Fruit fly (Drosophila melanogaster) whole organism, embryonic: ENCODE results near the gene CG15742.
A peak's percentile ranks its signal among the peaks of the same experiment; 100 is the strongest.

Source experiments
- Abd-B ChIP-seq: fragments of 200-800 bp; sonication (Bioruptor generic); optimal IDR thresholded peaks from 2 replicates; lab custom pipeline; 2018; ENCODE audit warnings: missing biosample characterization, mild to moderate bottlenecking, missing genetic modification characterization, moderate library complexity
- CG10147 ChIP-seq: fragments of 200-800 bp; sonication (Bioruptor generic); optimal IDR thresholded peaks from 2 replicates; lab custom pipeline; 2019; ENCODE audit warnings: missing biosample characterization, mild to moderate bottlenecking, missing genetic modification characterization, moderate library complexity
- CG10431 ChIP-seq: fragments of 200-800 bp; sonication (Bioruptor generic); optimal IDR thresholded peaks from 3 replicates; lab custom pipeline; 2018; ENCODE audit warnings: missing biosample characterization, mild to moderate bottlenecking, missing genetic modification characterization
- CG10959 ChIP-seq: fragments of 200-800 bp; sonication (Bioruptor generic); IDR thresholded peaks from 2 replicates; pipeline ENCODE4 v1.3.6; 2022; ENCODE audit warnings: missing biosample characterization, missing genetic modification characterization
- CG11695 ChIP-seq: fragments of 200-800 bp; sonication (Bioruptor generic); IDR thresholded peaks from 3 replicates; pipeline ENCODE4 v1.3.6; 2022; ENCODE audit warnings: missing biosample characterization, missing genetic modification characterization
- CG12219 ChIP-seq: fragments of 200-800 bp; sonication (Bioruptor generic); optimal IDR thresholded peaks from 3 replicates; lab custom pipeline; 2018; ENCODE audit warnings: missing biosample characterization, mild to moderate bottlenecking, missing genetic modification characterization
- CG12236 ChIP-seq: fragments of 200-800 bp; sonication (Bioruptor generic); optimal IDR thresholded peaks from 2 replicates; lab custom pipeline; 2016; ENCODE audit warnings: missing biosample characterization, missing genetic modification characterization
- CG14667 ChIP-seq: fragments of 200-800 bp; sonication (Bioruptor generic); IDR thresholded peaks from 2 replicates; pipeline ENCODE4 v1.3.6; 2022; ENCODE audit warnings: missing biosample characterization, missing genetic modification characterization
- CG1602 ChIP-seq: fragments of 200-800 bp; sonication (Bioruptor generic); optimal IDR thresholded peaks from 3 replicates; lab custom pipeline; 2016; ENCODE audit warnings: missing biosample characterization, missing genetic modification characterization
- CG1603 ChIP-seq: fragments of 200-800 bp; sonication (Bioruptor generic); optimal IDR thresholded peaks from 2 replicates; lab custom pipeline; 2019; ENCODE audit warnings: missing biosample characterization, mild to moderate bottlenecking, missing genetic modification characterization, moderate library complexity
- CG17568 ChIP-seq: fragments of 200-800 bp; sonication (Bioruptor generic); optimal IDR thresholded peaks from 2 replicates; lab custom pipeline; 2018; ENCODE audit warnings: missing biosample characterization, mild to moderate bottlenecking, missing genetic modification characterization, moderate library complexity
- CG17912 ChIP-seq: fragments of 200-800 bp; sonication (Bioruptor generic); optimal IDR thresholded peaks from 2 replicates; lab custom pipeline; 2018; ENCODE audit warnings: missing biosample characterization, mild to moderate bottlenecking, missing genetic modification characterization
- CG18262 ChIP-seq: fragments of 200-800 bp; optimal IDR thresholded peaks from 3 replicates; lab custom pipeline; 2019; ENCODE audit warnings: missing biosample characterization, mild to moderate bottlenecking, missing genetic modification characterization, moderate library complexity
- CG18476 ChIP-seq: fragments of 200-800 bp; sonication (Bioruptor generic); optimal IDR thresholded peaks from 2 replicates; lab custom pipeline; 2016; ENCODE audit warnings: missing biosample characterization, mild to moderate bottlenecking, missing genetic modification characterization
- CG2712 ChIP-seq: fragments of 200-800 bp; optimal IDR thresholded peaks from 3 replicates; lab custom pipeline; 2019; ENCODE audit warnings: missing biosample characterization, mild to moderate bottlenecking, missing genetic modification characterization, moderate library complexity
- CG30431 ChIP-seq: fragments of 200-800 bp; sonication (Bioruptor generic); optimal IDR thresholded peaks from 2 replicates; lab custom pipeline; 2017; ENCODE audit warnings: missing biosample characterization, missing genetic modification characterization
- CG32772 ChIP-seq: fragments of 200-800 bp; sonication (Bioruptor generic); IDR thresholded peaks from 2 replicates; pipeline ENCODE4 v1.3.6; 2022; ENCODE audit warnings: missing biosample characterization, missing genetic modification characterization
- CG3407 ChIP-seq: fragments of 200-800 bp; sonication (Bioruptor generic); optimal IDR thresholded peaks from 2 replicates; lab custom pipeline; 2018; ENCODE audit warnings: missing biosample characterization, mild to moderate bottlenecking, missing genetic modification characterization
- CG3726 ChIP-seq: fragments of 200-800 bp; sonication (Bioruptor generic); IDR thresholded peaks from 3 replicates; pipeline ENCODE4, ENCODE4 v1.3.6; 2022; ENCODE audit warnings: missing biosample characterization, missing genetic modification characterization
- CG9215 ChIP-seq: fragments of 200-800 bp; sonication (Bioruptor generic); IDR thresholded peaks from 2 replicates; pipeline ENCODE4 v1.3.6; 2022; ENCODE audit warnings: missing biosample characterization, missing genetic modification characterization
- D19A ChIP-seq: fragments of 200-800 bp; optimal IDR thresholded peaks from 3 replicates; lab custom pipeline; 2019; ENCODE audit warnings: missing biosample characterization, mild to moderate bottlenecking, missing genetic modification characterization, moderate library complexity
- Dad ChIP-seq: fragments of 200-800 bp; sonication (Bioruptor generic); optimal IDR thresholded peaks from 3 replicates; lab custom pipeline; 2016; ENCODE audit warnings: missing biosample characterization, missing genetic modification characterization
- Dfd ChIP-seq, 2 experiments: fragments of >200 bp; optimal IDR thresholded peaks; 2 replicates each; lab custom pipeline; 2017; ENCODE audit warnings: missing biosample characterization in 2 of 2, missing genetic modification characterization in 2 of 2
- Dref ChIP-seq: fragments of 200-800 bp; sonication (Bioruptor generic); IDR thresholded peaks from 2 replicates; pipeline ENCODE4 v1.3.6; 2022; ENCODE audit warnings: missing biosample characterization, missing genetic modification characterization
- Drgx ChIP-seq: fragments of 200-800 bp; sonication (Bioruptor generic); IDR thresholded peaks from 2 replicates; pipeline ENCODE4 v1.3.6; 2022; ENCODE audit warnings: missing biosample characterization, missing genetic modification characterization
- E2f2 ChIP-seq: fragments of 200-800 bp; sonication (Bioruptor generic); IDR thresholded peaks from 2 replicates; pipeline ENCODE4 v1.3.6; 2022; ENCODE audit warnings: missing biosample characterization, missing genetic modification characterization
- Fer2 ChIP-seq: fragments of 200-800 bp; sonication (Bioruptor generic); optimal IDR thresholded peaks from 2 replicates; lab custom pipeline; 2018; ENCODE audit warnings: missing biosample characterization, mild to moderate bottlenecking, missing genetic modification characterization, moderate library complexity
- Hand ChIP-seq: fragments of 200-800 bp; sonication (Bioruptor generic); optimal IDR thresholded peaks from 2 replicates; lab custom pipeline; 2017; ENCODE audit warnings: mild to moderate bottlenecking, missing biosample characterization, missing genetic modification reagents, missing genetic modification characterization
- Meics ChIP-seq: fragments of 200-800 bp; sonication (Bioruptor generic); optimal IDR thresholded peaks from 2 replicates; lab custom pipeline; 2017; ENCODE audit warnings: missing biosample characterization, mild to moderate bottlenecking, missing genetic modification characterization
- NC2α ChIP-seq: fragments of 200-800 bp; sonication (Bioruptor generic); optimal IDR thresholded peaks from 2 replicates; lab custom pipeline; 2016; ENCODE audit warnings: missing biosample characterization, missing genetic modification characterization
- PHDP ChIP-seq: fragments of 200-800 bp; sonication (Bioruptor generic); optimal IDR thresholded peaks from 3 replicates; lab custom pipeline; 2018; ENCODE audit warnings: missing biosample characterization, mild to moderate bottlenecking, missing genetic modification characterization, moderate library complexity
- Pdp1 ChIP-seq, 2 experiments: fragments of 200-800 bp; sonication (Bioruptor generic); optimal IDR thresholded peaks; 3 replicates each; lab custom pipeline; 2016; ENCODE audit warnings: missing biosample characterization in 2 of 2, missing genetic modification characterization in 2 of 2, mild to moderate bottlenecking in 1 of 2, moderate library complexity in 1 of 2
- Sox100B ChIP-seq: fragments of 200-800 bp; sonication (Bioruptor generic); optimal IDR thresholded peaks from 3 replicates; lab custom pipeline; 2018; ENCODE audit warnings: missing biosample characterization, mild to moderate bottlenecking, missing genetic modification characterization
- cad ChIP-seq: fragments of >200 bp; optimal IDR thresholded peaks from 2 replicates; lab custom pipeline; 2017; ENCODE audit warnings: missing biosample characterization, missing genetic modification characterization
- da ChIP-seq: fragments of 200-800 bp; sonication (Bioruptor generic); optimal IDR thresholded peaks from 2 replicates; lab custom pipeline; 2016; ENCODE audit warnings: missing biosample characterization, missing genetic modification characterization
- fd64A ChIP-seq: fragments of 200-800 bp; sonication (Bioruptor generic); optimal IDR thresholded peaks from 3 replicates; lab custom pipeline; 2018; ENCODE audit warnings: missing biosample characterization, mild to moderate bottlenecking, missing genetic modification characterization
- gce ChIP-seq: fragments of 200-800 bp; sonication (Bioruptor generic); IDR thresholded peaks from 3 replicates; pipeline ENCODE4 v1.3.6; 2022; ENCODE audit warnings: missing biosample characterization, missing genetic modification characterization
- ham ChIP-seq: fragments of 200-800 bp; sonication (Bioruptor generic); IDR thresholded peaks from 2 replicates; pipeline ENCODE4 v1.3.6; 2022; ENCODE audit warnings: missing biosample characterization, missing genetic modification characterization
- her ChIP-seq: fragments of 200-800 bp; sonication (Bioruptor generic); optimal IDR thresholded peaks from 2 replicates; lab custom pipeline; 2016; ENCODE audit warnings: missing biosample characterization, missing genetic modification characterization
- mirr ChIP-seq: fragments of 200-800 bp; sonication (Bioruptor generic); optimal IDR thresholded peaks from 3 replicates; lab custom pipeline; 2018; ENCODE audit warnings: missing biosample characterization, mild to moderate bottlenecking, missing genetic modification characterization
- org-1 ChIP-seq: fragments of 200-800 bp; sonication (Bioruptor generic); optimal IDR thresholded peaks from 2 replicates; lab custom pipeline; 2017; ENCODE audit warnings: missing biosample characterization, missing genetic modification characterization
- pan ChIP-seq, 4 experiments: fragments of >200 bp in 3 of 4; fragments of 200-800 bp in 1 of 4; sonication (Bioruptor generic) in 1 of 4; optimal IDR thresholded peaks in 3 of 4; IDR thresholded peaks in 1 of 4; 2 replicates each; pipeline versions ENCODE4 v1.3.6 to Lab custom; 2017 to 2022; ENCODE audit warnings: missing biosample characterization in 2 of 4, missing genetic modification characterization in 2 of 4, mixed read lengths in 1 of 4
- peb ChIP-seq: fragments of 200-800 bp; sonication (Bioruptor generic); IDR thresholded peaks from 2 replicates; pipeline ENCODE4 v1.3.6; 2022; ENCODE audit warnings: missing biosample characterization, missing genetic modification characterization
- pum ChIP-seq: fragments of 200-800 bp; sonication (Bioruptor generic); optimal IDR thresholded peaks from 2 replicates; lab custom pipeline; 2016; ENCODE audit warnings: missing biosample characterization, missing genetic modification characterization
- run ChIP-seq: fragments of 200-800 bp; sonication (Bioruptor generic); optimal IDR thresholded peaks from 3 replicates; lab custom pipeline; 2018; ENCODE audit warnings: missing biosample characterization, mild to moderate bottlenecking, missing genetic modification characterization
- sens ChIP-seq: fragments of 200-800 bp; sonication (Bioruptor generic); peaks from one replicate; lab custom pipeline; 2016; ENCODE audit warnings: missing biosample characterization, missing genetic modification characterization
- tgo ChIP-seq: fragments of 200-800 bp; sonication (Bioruptor generic); IDR thresholded peaks from 3 replicates; pipeline ENCODE4 v1.3.6; 2022; ENCODE audit warnings: missing biosample characterization, missing genetic modification characterization
- vfl ChIP-seq: fragments of 200-800 bp; sonication (Bioruptor generic); optimal IDR thresholded peaks from 2 replicates; lab custom pipeline; 2016; ENCODE audit warnings: missing biosample characterization, missing genetic modification characterization
- yki ChIP-seq: fragments of >200 bp; optimal IDR thresholded peaks from 3 replicates; lab custom pipeline; 2018
- zen ChIP-seq: fragments of 200-800 bp; sonication (Bioruptor generic); optimal IDR thresholded peaks from 3 replicates; lab custom pipeline; 2018; ENCODE audit warnings: missing biosample characterization, mild to moderate bottlenecking, missing genetic modification characterization, moderate library complexity
- zfh1 ChIP-seq: fragments of 200-800 bp; sonication (Bioruptor generic); IDR thresholded peaks from 3 replicates; pipeline ENCODE4 v1.3.6; 2022; ENCODE audit warnings: missing biosample characterization, missing genetic modification characterization

CG15742 gene

dm6 chrX:13251310-13251709 is 7.0 kb downstream of the CG15742 start (continued):
- TF ChIP-seq peb (GFP tag; lab: Robert Waterston, UW) = peak; percentile 62
- peak; percentile 77 for TF ChIP-seq org-1 (GFP tag; lab: Kevin White, UChicago)
- TF ChIP-seq pum (GFP tag; lab: Kevin White, UChicago) = peak; percentile 90
- TF ChIP-seq CG11695 (GFP tag; lab: Robert Waterston, UW) = peak; percentile 61
- peak; percentile 82 for TF ChIP-seq CG3726 (GFP tag; lab: Robert Waterston, UW)
- TF ChIP-seq CG10959 = no peak; the same call in 1 of the 2 replicates
- TF ChIP-seq CG1603 (tag; lab: Kevin White, UChicago) = peak; percentile 92
- peak; percentile 77 for TF ChIP-seq tgo (GFP tag; lab: Robert Waterston, UW)
- TF ChIP-seq CG17912 (GFP tag; lab: Kevin White, UChicago) = no peak
- TF ChIP-seq her (GFP tag; lab: Kevin White, UChicago) = peak; percentile 85
- peak; percentile 76; the same call in 2 of the 3 replicates for TF ChIP-seq gce (GFP tag; lab: Robert Waterston, UW)
- TF ChIP-seq sens = peak; percentile 93
- peak; percentile 54 for TF ChIP-seq CG1602 (GFP tag; lab: Kevin White, UChicago)
- TF ChIP-seq NC2α (GFP tag; lab: Kevin White, UChicago) = peak; percentile 30
- TF ChIP-seq Fer2 (tag; lab: Kevin White, UChicago) = no peak
- TF ChIP-seq zen = peak; percentile 17
- peak; percentile 63 for TF ChIP-seq CG9215 (GFP tag; lab: Robert Waterston, UW)
- TF ChIP-seq cad = no peak
- peak; percentile 60 for TF ChIP-seq CG12236 (GFP tag; lab: Kevin White, UChicago)
- TF ChIP-seq Meics (GFP tag; lab: Kevin White, UChicago) = peak; percentile 71
- peak; percentile 82 for TF ChIP-seq Dad (GFP tag; lab: Kevin White, UChicago)
- peak; percentile 81 for TF ChIP-seq CG32772 (GFP tag; lab: Robert Waterston, UW)
- TF ChIP-seq yki (lab: Kevin White, UChicago) = no peak
- TF ChIP-seq CG18262 = peak; percentile 70
- TF ChIP-seq CG3407 = peak; percentile 58
- peak; percentile 79 for TF ChIP-seq CG2712 (tag; lab: Kevin White, UChicago)
- TF ChIP-seq da = peak; percentile 34
- TF ChIP-seq CG18476 (GFP tag; lab: Kevin White, UChicago) = peak; percentile 34
- peak; percentile 73 for TF ChIP-seq PHDP (tag; lab: Kevin White, UChicago)
- peak; percentile 58 for TF ChIP-seq D19A
- TF ChIP-seq fd64A (GFP tag; lab: Kevin White, UChicago) = peak; percentile 56
- peak; percentile 8 for TF ChIP-seq Hand (GFP tag; lab: Kevin White, UChicago)
- peak; percentile 43 for TF ChIP-seq Sox100B
- no peak for TF ChIP-seq vfl (GFP tag; lab: Kevin White, UChicago)
- peak; percentile 59 for TF ChIP-seq CG30431 (GFP tag; lab: Kevin White, UChicago)
- peak; percentile 53 for TF ChIP-seq CG17568 (GFP tag; lab: Kevin White, UChicago)
- peak; percentile 94 for TF ChIP-seq Drgx (GFP tag; lab: Robert Waterston, UW)
- peak; percentile 79 for TF ChIP-seq zfh1
- TF ChIP-seq CG12219 (GFP tag; lab: Kevin White, UChicago) = peak; percentile 77
- TF ChIP-seq CG10431 = no peak
- TF ChIP-seq pan (optimal IDR thresholded peaks at IDR 0.05; lab: Kevin White, UChicago) = no peak
- peak in 1 of 2 experiments; percentile 76 for TF ChIP-seq pan (GFP tag; optimal IDR thresholded peaks at IDR 0.05 in 1 of 2, IDR thresholded peaks at IDR 0.05 in 1 of 2)
- TF ChIP-seq Abd-B (GFP tag; lab: Kevin White, UChicago) = peak; percentile 68
- peak; percentile 53 for TF ChIP-seq E2f2 (GFP tag; lab: Robert Waterston, UW)
- no peak for TF ChIP-seq ham
- TF ChIP-seq CG10147 = peak; percentile 51
- no peak for TF ChIP-seq mirr (GFP tag; lab: Kevin White, UChicago)
- no peak for TF ChIP-seq Dfd (GFP tag; optimal IDR thresholded peaks at IDR 0.05; lab: Kevin White, UChicago)
- peak; percentile 24 for TF ChIP-seq run (tag; lab: Kevin White, UChicago)
- TF ChIP-seq CG14667 (GFP tag; lab: Robert Waterston, UW) = peak; percentile 53; the same call in 1 of the 2 replicates
- peak; percentile 86 to 92 for TF ChIP-seq Pdp1 (GFP tag; optimal IDR thresholded peaks at IDR 0.05; lab: Kevin White, UChicago)
- TF ChIP-seq Dref (GFP tag; lab: Robert Waterston, UW) = 0 out of 2 replicates have a peak, but pooled peaks have one; percentile 18
